Worm (Caenorhabditis elegans) whole organism, L4/young adult: ENCODE measurements around the gene srh-5.

Experiments used
- W03F9.2 ChIP-seq: fragments of 150-350 bp; optimal IDR thresholded peaks from 2 replicates; lab custom pipeline; 2014; ENCODE audit warnings: missing biosample characterization, missing genetic modification characterization
- dao-5 ChIP-seq: sonication (generic microtip); optimal IDR thresholded peaks from 2 replicates; lab custom pipeline; 2016; ENCODE audit warnings: missing genotype, missing genetic modification characterization, moderate library complexity, missing compliant biosample characterization
- him-1 ChIP-seq: sonication (generic microtip); optimal IDR thresholded peaks from 2 replicates; lab custom pipeline; 2016; ENCODE audit warnings: missing genotype, missing genetic modification reagents, missing genetic modification characterization, missing compliant biosample characterization

The srh-5 gene

ce11 chrV:1685328-1685727 is at the start of gene srh-5:
Gene srh-5 (plus strand): TSS chrV:1685628.
- TF ChIP-seq dao-5 (tag; lab: Kevin White, UChicago) (no peak), him-1 (no peak), W03F9.2 (tag; lab: Kevin White, UChicago) (no peak)

DNA sequence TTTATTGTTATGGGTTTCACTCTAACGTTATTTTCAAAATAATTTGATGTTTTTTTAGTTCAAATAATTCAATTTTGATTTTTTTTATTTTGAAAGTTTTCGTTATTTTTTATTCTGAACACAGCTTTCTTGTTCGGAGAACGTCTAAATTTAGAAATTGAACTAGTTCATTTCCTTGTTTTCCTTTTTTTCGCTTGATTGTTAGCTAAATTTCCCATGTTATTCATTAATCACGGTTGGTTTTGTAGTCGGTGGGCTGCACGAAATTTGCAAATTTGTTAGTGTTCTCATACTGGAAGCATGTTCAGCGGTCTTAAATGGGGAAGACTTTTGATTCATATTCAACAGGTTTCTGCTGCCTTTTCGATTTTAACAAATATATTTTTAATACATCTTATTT is 49.6 kb upstream of the srh-5 start, which contains the start of gene str-222:
str-222 (plus strand) TSS at position 301 of the 400 bp plus-strand sequence.
- TF ChIP-seq W03F9.2 (tag; lab: Kevin White, UChicago) (no peak), dao-5 (tag; lab: Kevin White, UChicago) (no peak), him-1 (no peak)

DNA sequence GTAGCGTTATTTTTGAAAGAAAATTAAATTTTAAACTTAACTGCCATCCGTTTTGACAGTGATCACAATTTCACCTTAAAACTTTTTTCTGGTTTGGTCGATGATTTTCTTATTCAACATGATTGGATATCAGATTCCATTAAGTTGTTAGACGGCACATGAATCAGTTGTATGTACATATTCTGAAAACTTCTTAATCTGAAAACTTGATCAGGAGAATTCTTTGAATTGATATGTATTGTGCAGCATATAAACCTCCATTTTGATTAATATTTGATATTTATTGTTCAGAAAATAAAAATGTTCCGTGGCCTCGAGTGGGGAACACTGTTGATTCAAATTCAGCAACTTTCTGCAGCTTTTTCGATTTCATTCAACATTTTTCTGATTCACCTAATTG is 45.4 kb upstream of the srh-5 start, which contains the start of gene str-221:
str-221 (plus strand) TSS at position 301 of the 400 bp plus-strand sequence.
- TF ChIP-seq dao-5 (tag; lab: Kevin White, UChicago) (no peak), him-1 (no peak), W03F9.2 (tag; lab: Kevin White, UChicago) (no peak)

- no peak for TF ChIP-seq W03F9.2 (tag; lab: Kevin White, UChicago)
- no peak for TF ChIP-seq dao-5 (tag; lab: Kevin White, UChicago)
- TF ChIP-seq him-1, result no peak
Observed at ce11 chrV:1642199-1642598, 43.2 kb upstream of the srh-5 start, which contains the start of gene Y46H3D.1. Gene Y46H3D.1 (plus strand): TSS chrV:1642499.

DNA sequence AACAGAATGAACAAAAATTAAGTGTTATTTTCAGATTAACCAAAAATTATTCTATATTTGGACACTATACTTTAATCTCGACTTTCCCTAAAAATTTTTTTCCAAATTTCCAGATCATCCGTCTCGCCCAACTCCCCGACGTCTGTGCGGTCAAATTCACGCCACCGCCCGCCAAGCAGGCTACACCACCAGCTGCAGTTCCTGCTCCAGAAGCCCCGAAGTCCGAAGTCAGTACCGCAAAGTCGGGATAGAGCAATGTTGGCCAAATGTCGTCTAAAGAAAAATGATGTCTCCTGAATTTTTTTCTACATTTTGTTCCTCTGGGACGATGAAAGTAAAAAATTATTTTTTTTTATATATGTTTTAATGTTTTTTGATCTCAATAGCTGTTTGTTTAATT is 42.7 kb upstream of the srh-5 start:
- TF ChIP-seq dao-5 (tag; lab: Kevin White, UChicago) (no peak), him-1 (no peak), W03F9.2 (tag; lab: Kevin White, UChicago) (no peak)

DNA sequence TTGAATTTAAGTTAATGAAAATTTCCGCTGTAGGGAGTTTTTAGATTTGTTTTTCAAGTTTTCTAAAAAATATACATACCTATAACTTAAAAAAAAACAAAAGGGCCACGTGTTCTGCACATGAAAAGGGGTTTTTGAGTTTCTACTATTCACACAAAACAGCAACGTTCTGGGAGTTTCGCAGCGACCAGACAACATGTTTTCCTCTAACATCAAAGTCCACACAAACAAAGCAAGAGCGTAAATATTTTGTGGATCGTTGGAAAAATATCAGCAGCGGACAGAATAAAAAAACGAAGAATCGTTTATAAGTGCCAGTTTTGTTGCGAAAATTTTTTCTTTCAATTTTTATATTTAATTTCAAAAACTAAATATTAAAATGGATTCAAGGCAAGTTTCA is 41.5 kb upstream of the srh-5 start, which contains the start of gene alh-2:
alh-2 (plus strand) TSS at position 284 of the 400 bp plus-strand sequence.
- no peak for TF ChIP-seq dao-5 (tag; lab: Kevin White, UChicago)
- TF ChIP-seq him-1, result no peak
- no peak for TF ChIP-seq W03F9.2 (tag; lab: Kevin White, UChicago)

- TF ChIP-seq dao-5 (tag; lab: Kevin White, UChicago) (no peak), W03F9.2 (tag; lab: Kevin White, UChicago) (no peak), him-1 (no peak)
Observed at ce11 chrV:1648000-1648399, 37.4 kb upstream of the srh-5 start, which contains the start of gene irld-45. Gene irld-45 (plus strand): TSS chrV:1648300.

ce11 chrV:1651045-1651444 is 34.4 kb upstream of the srh-5 start, which contains the start of gene irld-44:
Gene irld-44 (plus strand): TSS chrV:1651345.
- TF ChIP-seq dao-5 (tag; lab: Kevin White, UChicago) (no peak), him-1 (no peak), W03F9.2 (tag; lab: Kevin White, UChicago) (no peak)

ce11 chrV:1654845-1655244 is 30.6 kb upstream of the srh-5 start, which contains the start of gene irld-11:
Gene irld-11 (plus strand): TSS chrV:1655145.
- TF ChIP-seq dao-5 (tag; lab: Kevin White, UChicago) (no peak), him-1 (no peak), W03F9.2 (tag; lab: Kevin White, UChicago) (no peak)

ce11 chrV:1662270-1662669 is 23.2 kb upstream of the srh-5 start, which contains the start of gene irld-40:
Gene irld-40 (plus strand): TSS chrV:1662570.
- TF ChIP-seq dao-5 (tag; lab: Kevin White, UChicago), result no peak

DNA sequence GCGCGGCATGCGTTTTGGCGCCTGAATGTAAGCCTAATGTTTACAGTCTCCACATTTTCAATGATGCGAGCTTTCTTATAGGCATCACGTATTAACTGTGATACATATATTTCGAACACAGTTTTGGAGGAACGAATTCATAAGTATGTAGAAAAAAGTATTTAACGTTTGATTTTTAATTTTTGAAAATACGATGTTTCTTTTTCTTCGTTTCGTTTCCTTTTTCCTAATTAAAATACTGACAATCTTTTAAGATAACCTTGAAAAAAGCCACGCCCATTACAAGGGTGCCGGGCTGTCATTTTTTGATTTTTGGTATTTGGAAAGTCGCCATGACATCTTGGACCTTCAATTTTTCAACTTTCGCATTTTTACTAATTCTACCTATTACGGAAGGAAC is 20.5 kb upstream of the srh-5 start, which contains the start of gene K04F1.9:
K04F1.9 (plus strand) TSS at position 301 of the 400 bp plus-strand sequence.
- TF ChIP-seq dao-5 (tag; lab: Kevin White, UChicago), result no peak
- no peak for TF ChIP-seq him-1
- no peak for TF ChIP-seq W03F9.2 (tag; lab: Kevin White, UChicago)

ce11 chrV:1666904-1667303 is 18.5 kb upstream of the srh-5 start, which contains the start of gene K04F1.8:
Gene K04F1.8 (plus strand): TSS chrV:1667204.
- TF ChIP-seq dao-5 (tag; lab: Kevin White, UChicago) (no peak), W03F9.2 (tag; lab: Kevin White, UChicago) (no peak), him-1 (no peak)

ce11 chrV:1668216-1668615 is 17.2 kb upstream of the srh-5 start, which contains the start of gene irld-42:
Gene irld-42 (plus strand): TSS chrV:1668516.
- TF ChIP-seq him-1, result no peak
- TF ChIP-seq W03F9.2 (tag; lab: Kevin White, UChicago), result no peak
- TF ChIP-seq dao-5 (tag; lab: Kevin White, UChicago), result no peak

DNA sequence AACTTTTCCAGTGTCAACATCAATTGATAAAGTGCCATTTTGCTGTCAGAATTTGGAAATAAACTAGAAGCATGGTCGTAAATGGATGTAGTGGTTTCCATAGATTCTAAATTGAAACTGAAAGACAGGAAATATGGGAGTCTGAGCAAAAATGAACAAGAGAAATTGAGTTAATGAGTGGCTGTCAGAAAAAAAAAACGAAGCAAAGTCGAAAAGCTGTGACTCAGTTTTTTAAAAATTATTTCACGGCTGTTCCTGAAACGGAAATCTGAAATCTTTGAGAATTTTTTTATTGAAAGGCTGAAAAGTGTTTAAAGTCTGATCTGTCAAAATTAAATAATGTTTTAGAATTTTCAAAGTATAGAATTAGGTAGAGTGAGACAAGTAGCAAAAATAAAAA is 7.2 kb upstream of the srh-5 start, which contains the start of gene srw-98:
srw-98 (minus strand) TSS at position 101 of the 400 bp plus-strand sequence.
- TF ChIP-seq him-1, result no peak
- no peak for TF ChIP-seq dao-5 (tag; lab: Kevin White, UChicago)
- TF ChIP-seq W03F9.2 (tag; lab: Kevin White, UChicago), result no peak

DNA sequence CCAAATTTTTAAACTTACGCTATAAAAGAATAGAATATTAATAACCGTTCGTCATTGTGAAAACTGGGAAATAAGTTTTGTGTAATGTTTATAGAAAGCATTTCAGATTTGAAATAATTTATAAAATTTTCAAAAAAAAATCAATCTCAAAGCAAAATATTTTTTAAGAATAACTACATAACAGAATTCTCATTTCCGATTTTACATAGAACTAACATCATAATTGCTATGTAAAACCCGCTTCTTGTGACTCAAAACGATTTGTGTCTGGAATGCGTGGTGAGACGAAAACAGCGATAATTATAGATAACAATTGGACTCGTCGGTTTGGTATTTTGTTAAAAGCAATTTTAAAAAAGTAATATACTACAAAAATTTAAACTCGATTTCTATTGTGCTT is 4.7 kb upstream of the srh-5 start, which contains the start of gene srw-91:
srw-91 (minus strand) TSS at position 101 of the 400 bp plus-strand sequence.
- TF ChIP-seq him-1 (no peak), dao-5 (tag; lab: Kevin White, UChicago) (no peak), W03F9.2 (tag; lab: Kevin White, UChicago) (no peak)
